Fruit fly (Drosophila melanogaster): ENCODE data around the gene Rbp9.
A peak's percentile ranks its signal among the peaks of the same experiment; 100 is the strongest.

Rbp9 gene

DNA sequence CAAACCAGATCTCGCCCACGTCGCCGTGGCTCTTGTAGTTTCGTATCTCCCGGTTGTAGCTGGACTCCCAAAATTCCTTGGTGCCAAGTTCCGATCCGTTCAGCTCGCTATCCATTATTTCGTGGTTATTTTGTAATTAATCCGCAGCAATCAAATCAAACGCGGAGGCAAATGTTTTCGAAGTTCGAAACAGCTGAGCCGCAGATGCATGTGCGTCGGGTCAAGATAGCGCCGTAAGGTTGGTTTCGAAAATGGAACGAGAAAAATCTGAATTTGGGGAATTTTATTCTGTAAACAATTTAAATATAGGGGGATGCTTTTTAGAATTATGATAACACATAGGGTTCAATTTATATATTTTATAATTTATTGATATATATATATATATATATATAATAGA, 24.5 kb downstream of the Rbp9 start, which contains the start of gene CG9643 (continued):
- no peak for TF ChIP-seq Awh (GFP tag; IDR thresholded peaks at IDR 0.05)
- no peak for TF ChIP-seq Doc3 (GFP tag; IDR thresholded peaks at IDR 0.05; ENCODE audit: partially characterized antibody)
- no peak for TF ChIP-seq GATAe (GFP tag; conservative IDR thresholded peaks at IDR 0.05)
- TF ChIP-seq CG9797 (GFP tag; optimal IDR thresholded peaks at IDR 0.05), result peak; percentile 26
- TF ChIP-seq CG31224 (GFP tag; IDR thresholded peaks at IDR 0.05), result no peak
- no peak for TF ChIP-seq CG11695 (GFP tag; IDR thresholded peaks at IDR 0.05)
- TF ChIP-seq CG10147 (GFP tag; optimal IDR thresholded peaks at IDR 0.05), result no peak
- TF ChIP-seq CG10267 (tag; optimal IDR thresholded peaks at IDR 0.05), result peak; percentile 39
- TF ChIP-seq sr (GFP tag; IDR thresholded peaks at IDR 0.05), result no peak
- peak; percentile 83 for TF ChIP-seq pzg (GFP tag; optimal IDR thresholded peaks at IDR 0.05)
- no peak for TF ChIP-seq CG17912 (GFP tag; optimal IDR thresholded peaks at IDR 0.05)
- TF ChIP-seq ATbp (GFP tag; optimal IDR thresholded peaks at IDR 0.05), result no peak
- no peak for TF ChIP-seq CG11696 (GFP tag; IDR thresholded peaks at IDR 0.05)
- TF ChIP-seq ewg (GFP tag; optimal IDR thresholded peaks at IDR 0.05), result no peak
- no peak for TF ChIP-seq aop (GFP tag; IDR thresholded peaks at IDR 0.05)
- no peak for TF ChIP-seq Poxn (GFP tag; IDR thresholded peaks at IDR 0.05)
- TF ChIP-seq kay (GFP tag; optimal IDR thresholded peaks at IDR 0.05), result no peak
- peak; percentile 73 for TF ChIP-seq E2f2 (GFP tag; IDR thresholded peaks at IDR 0.05)
- TF ChIP-seq gfzf (GFP tag; optimal IDR thresholded peaks at IDR 0.05), result no peak
- no peak for TF ChIP-seq ac (GFP tag; optimal IDR thresholded peaks at IDR 0.05)
- TF ChIP-seq CG7745 (tag; optimal IDR thresholded peaks at IDR 0.05), result no peak
- TF ChIP-seq BtbVII (GFP tag; optimal IDR thresholded peaks at IDR 0.05), result no peak
- no peak for TF ChIP-seq abd-A (tag; optimal IDR thresholded peaks at IDR 0.05)
- TF ChIP-seq CG2120 (GFP tag; optimal IDR thresholded peaks at IDR 0.05), result no peak
- TF ChIP-seq Ada2b (GFP tag; IDR thresholded peaks at IDR 0.05), result no peak
- TF ChIP-seq CG1602 (GFP tag; optimal IDR thresholded peaks at IDR 0.05), result no peak
- no peak for TF ChIP-seq C15 (GFP tag; IDR thresholded peaks at IDR 0.05)
- no peak for TF ChIP-seq CG17802 (tag; optimal IDR thresholded peaks at IDR 0.05)
- peak; percentile 33 for TF ChIP-seq phol (tag; optimal IDR thresholded peaks at IDR 0.05)
- TF ChIP-seq Jarid2 (GFP tag; optimal IDR thresholded peaks at IDR 0.05), result no peak
- TF ChIP-seq mirr (GFP tag; optimal IDR thresholded peaks at IDR 0.05), result no peak
- no peak for TF ChIP-seq Neu2 (GFP tag; optimal IDR thresholded peaks at IDR 0.05; ENCODE audit: borderline replicate concordance)
- TF ChIP-seq zf30C (GFP tag; optimal IDR thresholded peaks at IDR 0.05), result no peak
- TF ChIP-seq lilli (GFP tag; optimal IDR thresholded peaks at IDR 0.05), result no peak
- TF ChIP-seq croc (GFP tag; conservative IDR thresholded peaks at IDR 0.05), result no peak
- no peak for TF ChIP-seq CG32532 (GFP tag; IDR thresholded peaks at IDR 0.05)
- TF ChIP-seq D (optimal IDR thresholded peaks at IDR 0.05), result no peak
- TF ChIP-seq D (GFP tag; optimal IDR thresholded peaks at IDR 0.05), result no peak
- no peak for TF ChIP-seq Eip74EF (GFP tag; optimal IDR thresholded peaks at IDR 0.05)
- peak; percentile 74 for TF ChIP-seq CG17186 (GFP tag; optimal IDR thresholded peaks at IDR 0.05)
- no peak for TF ChIP-seq gsb (GFP tag; IDR thresholded peaks at IDR 0.05)
- TF ChIP-seq CG14441 (GFP tag; IDR thresholded peaks at IDR 0.05), result no peak
- no peak for TF ChIP-seq Deaf1 (tag; optimal IDR thresholded peaks at IDR 0.05)
- no peak for TF ChIP-seq CG18764 (GFP tag; optimal IDR thresholded peaks at IDR 0.05)
- TF ChIP-seq CG12236 (GFP tag; optimal IDR thresholded peaks at IDR 0.05), result no peak
- peak; percentile 64 for TF ChIP-seq CG12659 (GFP tag; optimal IDR thresholded peaks at IDR 0.05)
- TF ChIP-seq dmrt99B (tag; optimal IDR thresholded peaks at IDR 0.05), result no peak
- TF ChIP-seq jigr1 (GFP tag; IDR thresholded peaks at IDR 0.05), result no peak
- no peak for TF ChIP-seq bsh (GFP tag; optimal IDR thresholded peaks at IDR 0.05)
- TF ChIP-seq crc (GFP tag; optimal IDR thresholded peaks at IDR 0.05), result no peak
- no peak for TF ChIP-seq cato (GFP tag; optimal IDR thresholded peaks at IDR 0.05; ENCODE audit: borderline replicate concordance)
- TF ChIP-seq pnt (GFP tag; optimal IDR thresholded peaks at IDR 0.05), result no peak

All from whole organism, embryonic.